Worm (Caenorhabditis elegans): Measurements from ENCODE around the gene C27D9.2.

Gene C27D9.2

ce11 chrII:4753133-4753532 is 3.5 kb downstream of the C27D9.2 start, which contains the start of gene C27D9.1:
Gene C27D9.1, plus strand, starts transcription at chrII:4753413.
- TF ChIP-seq pes-1 (GFP tag; IDR thresholded peaks at IDR 0.05): no peak
- TF ChIP-seq ceh-36 (tag; optimal IDR thresholded peaks at IDR 0.05): no peak
- TF ChIP-seq tbx-37 (GFP tag; conservative IDR thresholded peaks at IDR 0.05): no peak
- TF ChIP-seq ama-1 (optimal IDR thresholded peaks at IDR 0.05): no peak
- no peak for TF ChIP-seq scrt-1 (GFP tag; IDR thresholded peaks at IDR 0.05)
- no peak for TF ChIP-seq sea-1 (GFP tag; conservative IDR thresholded peaks at IDR 0.05)
- TF ChIP-seq tra-4 (tag; optimal IDR thresholded peaks at IDR 0.05): no peak
- TF ChIP-seq ets-7 (tag; optimal IDR thresholded peaks at IDR 0.05): no peak
- TF ChIP-seq hnd-1 (tag; optimal IDR thresholded peaks at IDR 0.05): no peak
- TF ChIP-seq B0310.2 (tag; optimal IDR thresholded peaks at IDR 0.05): no peak
- TF ChIP-seq tbx-11 (GFP tag; IDR thresholded peaks at IDR 0.05): no peak
- no peak for TF ChIP-seq aly-1 (tag; optimal IDR thresholded peaks at IDR 0.05)
- no peak for TF ChIP-seq F13C5.2 (tag; optimal IDR thresholded peaks at IDR 0.05)
- no peak for TF ChIP-seq flt-1 (GFP tag; IDR thresholded peaks at IDR 0.05)
- TF ChIP-seq ceh-13 (GFP tag; optimal IDR thresholded peaks at IDR 0.05): no peak
- TF ChIP-seq hmg-4 (GFP tag; optimal IDR thresholded peaks at IDR 0.05): no peak
- TF ChIP-seq hmbx-1 (tag; optimal IDR thresholded peaks at IDR 0.05): no peak

- TF ChIP-seq hnd-1 (tag; optimal IDR thresholded peaks at IDR 0.05): no peak
- no peak for TF ChIP-seq hmbx-1 (tag; optimal IDR thresholded peaks at IDR 0.05)
- no peak for TF ChIP-seq ceh-13 (GFP tag; optimal IDR thresholded peaks at IDR 0.05)
- no peak for TF ChIP-seq ets-7 (tag; optimal IDR thresholded peaks at IDR 0.05)
- no peak for TF ChIP-seq ama-1 (optimal IDR thresholded peaks at IDR 0.05)
- no peak for TF ChIP-seq sea-1 (GFP tag; conservative IDR thresholded peaks at IDR 0.05)
- TF ChIP-seq tbx-11 (GFP tag; IDR thresholded peaks at IDR 0.05): no peak
- no peak for TF ChIP-seq B0310.2 (tag; optimal IDR thresholded peaks at IDR 0.05)
- no peak for TF ChIP-seq ceh-36 (tag; optimal IDR thresholded peaks at IDR 0.05)
- TF ChIP-seq flt-1 (GFP tag; IDR thresholded peaks at IDR 0.05): no peak
- TF ChIP-seq F13C5.2 (tag; optimal IDR thresholded peaks at IDR 0.05): no peak
- no peak for TF ChIP-seq hmg-4 (GFP tag; optimal IDR thresholded peaks at IDR 0.05)
- no peak for TF ChIP-seq tbx-37 (GFP tag; conservative IDR thresholded peaks at IDR 0.05)
- TF ChIP-seq scrt-1 (GFP tag; IDR thresholded peaks at IDR 0.05): no peak
- no peak for TF ChIP-seq pes-1 (GFP tag; IDR thresholded peaks at IDR 0.05)
These were observed 4.4 kb downstream of the C27D9.2 start, which contains the start of gene F41C3.1 for ce11 chrII:4752257-4752728. Gene F41C3.1, plus strand, starts transcription at chrII:4752307.

ce11 chrII:4749581-4749980 is 7.1 kb downstream of the C27D9.2 start, which contains the start of gene F41C3.2:
Gene F41C3.2, plus strand, starts transcription at chrII:4749968.
- no peak for TF ChIP-seq B0310.2 (tag; optimal IDR thresholded peaks at IDR 0.05)
- no peak for TF ChIP-seq hnd-1 (tag; optimal IDR thresholded peaks at IDR 0.05)
- no peak for TF ChIP-seq flt-1 (GFP tag; IDR thresholded peaks at IDR 0.05)
- no peak for TF ChIP-seq ets-7 (tag; optimal IDR thresholded peaks at IDR 0.05)
- no peak for TF ChIP-seq tra-4 (tag; optimal IDR thresholded peaks at IDR 0.05)
- TF ChIP-seq F13C5.2 (tag; optimal IDR thresholded peaks at IDR 0.05): no peak
- no peak for TF ChIP-seq aly-1 (tag; optimal IDR thresholded peaks at IDR 0.05)
- TF ChIP-seq ceh-13 (GFP tag; optimal IDR thresholded peaks at IDR 0.05): no peak
- no peak for TF ChIP-seq scrt-1 (GFP tag; IDR thresholded peaks at IDR 0.05)
- no peak for TF ChIP-seq ama-1 (optimal IDR thresholded peaks at IDR 0.05)

- TF ChIP-seq aly-1 (tag; optimal IDR thresholded peaks at IDR 0.05) (no peak), B0310.2 (tag; optimal IDR thresholded peaks at IDR 0.05) (no peak), tra-4 (tag; optimal IDR thresholded peaks at IDR 0.05) (no peak), sea-1 (GFP tag; conservative IDR thresholded peaks at IDR 0.05) (no peak), F13C5.2 (tag; optimal IDR thresholded peaks at IDR 0.05) (no peak), ama-1 (optimal IDR thresholded peaks at IDR 0.05) (no peak), ceh-36 (tag; optimal IDR thresholded peaks at IDR 0.05) (no peak), hnd-1 (tag; optimal IDR thresholded peaks at IDR 0.05) (no peak), ceh-13 (GFP tag; optimal IDR thresholded peaks at IDR 0.05) (no peak), hmbx-1 (tag; optimal IDR thresholded peaks at IDR 0.05) (no peak), pes-1 (GFP tag; IDR thresholded peaks at IDR 0.05) (no peak)
These were observed 8.3 kb downstream of the C27D9.2 start for ce11 chrII:4748374-4748773.

- TF ChIP-seq F13C5.2 (tag; optimal IDR thresholded peaks at IDR 0.05): no peak
- no peak for TF ChIP-seq scrt-1 (GFP tag; IDR thresholded peaks at IDR 0.05)
- TF ChIP-seq pes-1 (GFP tag; IDR thresholded peaks at IDR 0.05): no peak
- TF ChIP-seq B0310.2 (tag; optimal IDR thresholded peaks at IDR 0.05): no peak
- no peak for TF ChIP-seq ama-1 (optimal IDR thresholded peaks at IDR 0.05)
- no peak for TF ChIP-seq flt-1 (GFP tag; IDR thresholded peaks at IDR 0.05)
- no peak for TF ChIP-seq ceh-13 (GFP tag; optimal IDR thresholded peaks at IDR 0.05)
- TF ChIP-seq hmg-4 (GFP tag; optimal IDR thresholded peaks at IDR 0.05): no peak
- no peak for TF ChIP-seq aly-1 (tag; optimal IDR thresholded peaks at IDR 0.05)
These were observed 9.0 kb downstream of the C27D9.2 start for ce11 chrII:4747697-4748096.

- TF ChIP-seq hmbx-1 (tag; optimal IDR thresholded peaks at IDR 0.05): no peak
- TF ChIP-seq pes-1 (GFP tag; IDR thresholded peaks at IDR 0.05): no peak
- no peak for TF ChIP-seq B0310.2 (tag; optimal IDR thresholded peaks at IDR 0.05)
These were observed 9.6 kb downstream of the C27D9.2 start for ce11 chrII:4747063-4747462.

- TF ChIP-seq tbx-11 (GFP tag; IDR thresholded peaks at IDR 0.05) (no peak), tbx-37 (GFP tag; conservative IDR thresholded peaks at IDR 0.05) (no peak), hmg-4 (GFP tag; optimal IDR thresholded peaks at IDR 0.05) (no peak), pes-1 (GFP tag; IDR thresholded peaks at IDR 0.05) (no peak), sea-1 (GFP tag; conservative IDR thresholded peaks at IDR 0.05) (no peak), ama-1 (optimal IDR thresholded peaks at IDR 0.05) (no peak), B0310.2 (tag; optimal IDR thresholded peaks at IDR 0.05) (no peak), F13C5.2 (tag; optimal IDR thresholded peaks at IDR 0.05) (no peak), ets-7 (tag; optimal IDR thresholded peaks at IDR 0.05) (no peak), hmbx-1 (tag; optimal IDR thresholded peaks at IDR 0.05) (no peak), flt-1 (GFP tag; IDR thresholded peaks at IDR 0.05) (no peak), ceh-13 (GFP tag; optimal IDR thresholded peaks at IDR 0.05) (no peak), aly-1 (tag; optimal IDR thresholded peaks at IDR 0.05) (no peak), scrt-1 (GFP tag; IDR thresholded peaks at IDR 0.05) (no peak), tra-4 (tag; optimal IDR thresholded peaks at IDR 0.05) (no peak), ceh-36 (tag; optimal IDR thresholded peaks at IDR 0.05) (no peak), hnd-1 (tag; optimal IDR thresholded peaks at IDR 0.05) (no peak)
These were observed 11.4 kb downstream of the C27D9.2 start for ce11 chrII:4745281-4745680.
